Fruit fly (Drosophila melanogaster) whole organism, prepupa: Measurements from ENCODE around the gene CG5080.

Experiments used
- Blimp-1 ChIP-seq: fragments of 200-800 bp; sonication (Bioruptor generic); optimal IDR thresholded peaks from 3 replicates; lab custom pipeline; 2017; ENCODE audit warnings: missing biosample characterization, missing genetic modification characterization, mild to moderate bottlenecking, moderate library complexity, missing genetic modification reagents
- CG10631 ChIP-seq: fragments of 200-800 bp; sonication (Bioruptor generic); optimal IDR thresholded peaks from 2 replicates; lab custom pipeline; 2016; ENCODE audit warnings: missing biosample characterization, missing genetic modification characterization
- CG10669 ChIP-seq: fragments of 200-800 bp; sonication (Bioruptor generic); optimal IDR thresholded peaks from 3 replicates; lab custom pipeline; 2018; ENCODE audit warnings: missing biosample characterization, mild to moderate bottlenecking, missing genetic modification characterization, moderate library complexity
- CG11294 ChIP-seq: fragments of 200-800 bp; sonication (Bioruptor generic); IDR thresholded peaks from 2 replicates; pipeline ENCODE4 v1.3.6; 2022; ENCODE audit warnings: missing biosample characterization, missing genetic modification characterization
- CG11762 ChIP-seq: fragments of 200-800 bp; sonication (Bioruptor generic); optimal IDR thresholded peaks from 3 replicates; lab custom pipeline; 2016; ENCODE audit warnings: missing biosample characterization, missing genetic modification characterization; ENCODE audit not compliant: insufficient read depth
- CG15336 ChIP-seq: fragments of 200-800 bp; sonication (Bioruptor generic); IDR thresholded peaks from 2 replicates; pipeline ENCODE4 v1.3.6; 2022; ENCODE audit warnings: missing biosample characterization, missing genetic modification characterization
- CG1621 ChIP-seq: fragments of 200-800 bp; sonication (Bioruptor generic); optimal IDR thresholded peaks from 3 replicates; lab custom pipeline; 2018; ENCODE audit warnings: missing biosample characterization, mild to moderate bottlenecking, missing genetic modification characterization
- CG16779 ChIP-seq: fragments of 200-800 bp; sonication (Bioruptor generic); optimal IDR thresholded peaks from 3 replicates; lab custom pipeline; 2017; ENCODE audit warnings: missing biosample characterization, mild to moderate bottlenecking, missing genetic modification characterization
- CG3032 ChIP-seq: fragments of 200-800 bp; optimal IDR thresholded peaks from 2 replicates; lab custom pipeline; 2019; ENCODE audit warnings: missing biosample characterization, mild to moderate bottlenecking, missing genetic modification characterization, moderate library complexity
- CG31627 ChIP-seq: fragments of 200-800 bp; sonication (Bioruptor generic); optimal IDR thresholded peaks from 3 replicates; lab custom pipeline; 2016; ENCODE audit warnings: missing biosample characterization, missing genetic modification characterization
- CG32006 ChIP-seq: fragments of 200-800 bp; sonication (Bioruptor generic); optimal IDR thresholded peaks from 3 replicates; lab custom pipeline; 2017; ENCODE audit warnings: missing biosample characterization, mild to moderate bottlenecking, missing genetic modification characterization
- CG34406 ChIP-seq: fragments of 200-800 bp; sonication (Bioruptor generic); optimal IDR thresholded peaks from 3 replicates; lab custom pipeline; 2016; ENCODE audit warnings: missing biosample characterization, missing genetic modification characterization
- CG3919 ChIP-seq: fragments of 200-800 bp; sonication (Bioruptor generic); optimal IDR thresholded peaks from 3 replicates; lab custom pipeline; 2016; ENCODE audit warnings: missing biosample characterization, missing genetic modification characterization
- CG4318 ChIP-seq: fragments of 200-800 bp; sonication (Bioruptor generic); optimal IDR thresholded peaks from 3 replicates; lab custom pipeline; 2017; ENCODE audit warnings: missing biosample characterization, mild to moderate bottlenecking, missing genetic modification characterization
- CG6163 ChIP-seq: fragments of 200-800 bp; sonication (Bioruptor generic); IDR thresholded peaks from 3 replicates; pipeline ENCODE4 v1.3.6; 2022; ENCODE audit warnings: missing biosample characterization, missing genetic modification characterization
- CG6792 ChIP-seq: fragments of 200-800 bp; sonication (Bioruptor generic); optimal IDR thresholded peaks from 3 replicates; lab custom pipeline; 2016; ENCODE audit warnings: missing biosample characterization, missing genetic modification characterization
- CG6808 ChIP-seq: fragments of 200-800 bp; sonication (Bioruptor generic); optimal IDR thresholded peaks from 3 replicates; lab custom pipeline; 2017; ENCODE audit warnings: missing biosample characterization, missing genetic modification characterization, mild to moderate bottlenecking, moderate library complexity, missing genetic modification reagents
- CG7368 ChIP-seq: fragments of 200-800 bp; sonication (Bioruptor generic); optimal IDR thresholded peaks from 3 replicates; lab custom pipeline; 2016; ENCODE audit warnings: missing biosample characterization, missing genetic modification characterization
- CG8119 ChIP-seq: fragments of 200-800 bp; sonication (Bioruptor generic); IDR thresholded peaks from 3 replicates; pipeline ENCODE4 v1.3.6; 2022; ENCODE audit warnings: missing biosample characterization, missing genetic modification characterization
- CG8319 ChIP-seq: fragments of 200-800 bp; sonication (Bioruptor generic); optimal IDR thresholded peaks from 3 replicates; lab custom pipeline; 2016; ENCODE audit warnings: missing biosample characterization, missing genetic modification characterization
- CG8632 ChIP-seq: fragments of 200-800 bp; sonication (Bioruptor generic); optimal IDR thresholded peaks from 3 replicates; lab custom pipeline; 2016; ENCODE audit warnings: missing biosample characterization, missing genetic modification characterization
- CG9139 ChIP-seq: fragments of 200-800 bp; sonication (Bioruptor generic); optimal IDR thresholded peaks from 3 replicates; lab custom pipeline; 2017; ENCODE audit warnings: missing biosample characterization, mild to moderate bottlenecking, missing genetic modification characterization
- Eip78C ChIP-seq: fragments of 200-800 bp; sonication (Bioruptor generic); peaks from one replicate; lab custom pipeline; 2016; ENCODE audit warnings: missing biosample characterization, missing genetic modification characterization
- Eip93F ChIP-seq: fragments of 200-800 bp; sonication (Bioruptor generic); optimal IDR thresholded peaks from 2 replicates; lab custom pipeline; 2016; ENCODE audit warnings: missing biosample characterization, mild to moderate bottlenecking, missing genetic modification characterization
- Ets21C ChIP-seq: fragments of 200-800 bp; sonication (Bioruptor generic); optimal IDR thresholded peaks from 3 replicates; lab custom pipeline; 2016; ENCODE audit warnings: missing biosample characterization, missing genetic modification characterization
- Hr39 ChIP-seq: fragments of 200-800 bp; sonication (Bioruptor generic); optimal IDR thresholded peaks from 2 replicates; lab custom pipeline; 2016; ENCODE audit warnings: missing biosample characterization, missing genetic modification characterization
- Lpt ChIP-seq: fragments of 200-800 bp; sonication (Bioruptor generic); optimal IDR thresholded peaks from 3 replicates; lab custom pipeline; 2016; ENCODE audit warnings: missing biosample characterization, missing genetic modification characterization
- Met ChIP-seq: fragments of 200-800 bp; sonication (Bioruptor generic); optimal IDR thresholded peaks from 3 replicates; lab custom pipeline; 2016; ENCODE audit warnings: missing biosample characterization, missing genetic modification characterization
- OdsH ChIP-seq: fragments of 200-800 bp; sonication (Bioruptor generic); optimal IDR thresholded peaks from 3 replicates; lab custom pipeline; 2016; ENCODE audit warnings: missing biosample characterization, missing genetic modification characterization
- Smox ChIP-seq: fragments of 200-800 bp; sonication (Bioruptor generic); optimal IDR thresholded peaks from 3 replicates; lab custom pipeline; 2016; ENCODE audit warnings: missing biosample characterization, missing genetic modification characterization
- Sox102F ChIP-seq: fragments of 200-800 bp; sonication (Bioruptor generic); optimal IDR thresholded peaks from 2 replicates; lab custom pipeline; 2016; ENCODE audit warnings: missing biosample characterization, mild to moderate bottlenecking, missing genetic modification characterization
- Sox14 ChIP-seq: fragments of 200-800 bp; sonication (Bioruptor generic); optimal IDR thresholded peaks from 3 replicates; lab custom pipeline; 2016; ENCODE audit warnings: missing biosample characterization, missing genetic modification characterization
- Sox15 ChIP-seq: fragments of 200-800 bp; sonication (Bioruptor generic); optimal IDR thresholded peaks from 3 replicates; lab custom pipeline; 2016; ENCODE audit warnings: missing biosample characterization, missing genetic modification characterization
- achi ChIP-seq: fragments of 200-800 bp; sonication (Bioruptor generic); optimal IDR thresholded peaks from 3 replicates; lab custom pipeline; 2016; ENCODE audit warnings: missing biosample characterization, missing genetic modification characterization
- acj6 ChIP-seq: fragments of 200-800 bp; sonication (Bioruptor generic); optimal IDR thresholded peaks from 3 replicates; lab custom pipeline; 2016; ENCODE audit warnings: missing biosample characterization, missing genetic modification characterization
- cyc ChIP-seq: fragments of 200-800 bp; sonication (Bioruptor generic); optimal IDR thresholded peaks from 3 replicates; lab custom pipeline; 2016; ENCODE audit warnings: missing biosample characterization, missing genetic modification characterization
- dac ChIP-seq: fragments of 200-800 bp; sonication (Bioruptor generic); optimal IDR thresholded peaks from 2 replicates; lab custom pipeline; 2017; ENCODE audit warnings: missing biosample characterization, mild to moderate bottlenecking, missing genetic modification characterization
- dsx ChIP-seq: fragments of 200-800 bp; optimal IDR thresholded peaks from 3 replicates; lab custom pipeline; 2019; ENCODE audit warnings: missing biosample characterization, mild to moderate bottlenecking, missing genetic modification characterization, moderate library complexity; ENCODE audit not compliant: poor library complexity, severe bottlenecking
- eg ChIP-seq: fragments of 200-800 bp; sonication (Bioruptor generic); IDR thresholded peaks from 3 replicates; pipeline ENCODE4 v1.3.6; 2022; ENCODE audit warnings: missing biosample characterization, missing genetic modification characterization
- esn ChIP-seq: fragments of 200-800 bp; sonication (Bioruptor generic); optimal IDR thresholded peaks from 2 replicates; lab custom pipeline; 2016; ENCODE audit warnings: missing biosample characterization, mild to moderate bottlenecking, missing genetic modification characterization, moderate library complexity
- fd85E ChIP-seq: fragments of 200-800 bp; sonication (Bioruptor generic); optimal IDR thresholded peaks from 3 replicates; lab custom pipeline; 2016; ENCODE audit warnings: missing biosample characterization, missing genetic modification characterization
- fkh ChIP-seq: fragments of 200-800 bp; sonication (Bioruptor generic); optimal IDR thresholded peaks from 3 replicates; lab custom pipeline; 2017; ENCODE audit warnings: missing biosample characterization, mild to moderate bottlenecking, missing genetic modification characterization, moderate library complexity
- lz ChIP-seq: fragments of 200-800 bp; sonication (Bioruptor generic); optimal IDR thresholded peaks from 3 replicates; lab custom pipeline; 2016; ENCODE audit warnings: missing biosample characterization, missing genetic modification characterization
- net ChIP-seq: fragments of 200-800 bp; sonication (Bioruptor generic); optimal IDR thresholded peaks from 3 replicates; lab custom pipeline; 2016; ENCODE audit warnings: missing biosample characterization, missing genetic modification characterization
- pdm3 ChIP-seq: fragments of 200-800 bp; sonication (Bioruptor generic); optimal IDR thresholded peaks from 3 replicates; lab custom pipeline; 2016; ENCODE audit warnings: missing biosample characterization, missing genetic modification characterization
- spab ChIP-seq: fragments of 200-800 bp; sonication (Bioruptor generic); optimal IDR thresholded peaks from 2 replicates; lab custom pipeline; 2017; ENCODE audit warnings: missing biosample characterization, mild to moderate bottlenecking, missing genetic modification characterization, missing genetic modification reagents
- ss ChIP-seq, 2 experiments: fragments of 200-800 bp; sonication (Bioruptor generic); optimal IDR thresholded peaks; 2 replicates in 1 of 2; 3 replicates in 1 of 2; lab custom pipeline; 2017 to 2018; ENCODE audit warnings: mild to moderate bottlenecking in 2 of 2, missing biosample characterization in 2 of 2, missing genetic modification characterization in 2 of 2, moderate library complexity in 1 of 2
- svp ChIP-seq: fragments of 200-800 bp; sonication (Bioruptor generic); peaks from one replicate; lab custom pipeline; 2016; ENCODE audit warnings: missing biosample characterization, missing genetic modification characterization
- vri ChIP-seq: fragments of 200-800 bp; sonication (Bioruptor generic); optimal IDR thresholded peaks from 3 replicates; lab custom pipeline; 2016; ENCODE audit warnings: missing biosample characterization, mild to moderate bottlenecking, missing genetic modification characterization

Gene CG5080

DNA sequence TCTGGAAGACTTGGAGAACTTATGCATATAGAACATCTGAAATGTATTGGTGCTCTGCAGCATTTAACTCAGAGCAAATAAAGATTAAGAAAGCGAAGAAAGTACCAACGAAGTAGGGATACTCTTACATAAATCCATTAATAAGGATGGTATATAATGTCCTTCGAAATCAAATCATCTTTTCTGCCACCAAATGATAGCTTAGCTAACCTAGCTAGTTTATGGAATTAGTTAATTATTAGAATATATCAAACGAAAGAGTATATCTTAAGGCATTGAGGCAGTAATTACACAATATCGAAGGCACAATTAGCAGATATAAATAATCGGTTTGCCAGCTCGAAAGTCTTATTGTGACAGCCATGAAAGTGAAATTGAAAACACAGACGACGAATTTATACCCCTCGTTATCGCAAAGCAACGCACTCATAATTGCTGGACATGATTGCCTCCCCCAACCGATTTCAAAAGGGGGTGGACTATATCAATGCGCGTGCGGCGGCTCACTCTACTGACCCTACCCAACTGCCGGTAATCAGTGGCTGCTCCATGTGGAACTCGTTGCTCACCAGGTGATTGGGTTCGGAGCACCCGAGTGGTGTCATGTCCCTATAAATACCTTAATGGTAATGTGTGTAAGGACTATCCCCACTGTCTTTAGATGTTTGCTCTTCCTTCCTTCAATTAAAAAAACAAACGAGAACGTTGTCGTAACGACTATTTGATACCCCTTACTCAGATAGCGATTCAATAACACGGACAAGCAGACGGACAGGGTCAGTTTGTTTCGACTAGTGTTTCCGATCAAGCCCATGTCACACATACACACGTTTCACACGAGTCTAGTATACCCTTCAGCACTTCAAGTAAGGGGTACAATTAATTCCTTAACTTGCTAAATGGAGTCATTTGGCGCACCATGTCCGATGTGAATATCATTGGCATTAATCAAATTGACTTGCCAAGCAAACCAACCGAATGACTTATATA is 19.0 kb downstream of the CG5080 start:
- TF ChIP-seq lz, result peak; percentile 91
- no peak for TF ChIP-seq CG6808
- TF ChIP-seq dsx (GFP tag; lab: Kevin White, UChicago), result peak; percentile 70
- TF ChIP-seq Lpt, result peak; percentile 13
- TF ChIP-seq spab, result peak; percentile 45
- no peak for TF ChIP-seq CG16779 (tag; lab: Kevin White, UChicago)
- no peak for TF ChIP-seq ss (GFP tag; optimal IDR thresholded peaks at IDR 0.05; lab: Kevin White, UChicago)
- peak; percentile 69 for TF ChIP-seq CG8632
- peak; percentile 69 for TF ChIP-seq CG3032 (tag; lab: Kevin White, UChicago)
- peak; percentile 95 for TF ChIP-seq svp (GFP tag; lab: Kevin White, UChicago)
- TF ChIP-seq CG31627 (GFP tag; lab: Kevin White, UChicago), result peak; percentile 93
- peak; percentile 65 for TF ChIP-seq CG10669 (GFP tag; lab: Kevin White, UChicago)
- peak; percentile 62 for TF ChIP-seq CG10631 (GFP tag; lab: Kevin White, UChicago)
- TF ChIP-seq cyc (GFP tag; lab: Kevin White, UChicago), result peak; percentile 91
- peak; percentile 93 for TF ChIP-seq Eip93F (GFP tag; lab: Kevin White, UChicago)
- TF ChIP-seq esn (GFP tag; lab: Kevin White, UChicago), result peak; percentile 94
- TF ChIP-seq CG15336, result peak; percentile 61
- peak; percentile 84 for TF ChIP-seq Blimp-1 (GFP tag; lab: Kevin White, UChicago)
- peak; percentile 58 for TF ChIP-seq CG8319
- TF ChIP-seq CG6163, result peak; percentile 73
- TF ChIP-seq acj6 (GFP tag; lab: Kevin White, UChicago), result peak; percentile 79
- TF ChIP-seq vri, result peak; percentile 99
- TF ChIP-seq CG11762 (GFP tag; lab: Kevin White, UChicago), result peak; percentile 49
- TF ChIP-seq Sox15 (GFP tag; lab: Kevin White, UChicago), result peak; percentile 49
- peak; percentile 87 for TF ChIP-seq Sox14 (GFP tag; lab: Kevin White, UChicago)
- peak; percentile 89 for TF ChIP-seq Smox
- peak; percentile 78 for TF ChIP-seq CG3919 (GFP tag; lab: Kevin White, UChicago)
- TF ChIP-seq CG7368, result peak; percentile 60
- peak; percentile 74 for TF ChIP-seq CG6792 (GFP tag; lab: Kevin White, UChicago)
- TF ChIP-seq achi (GFP tag; lab: Kevin White, UChicago), result peak; percentile 74
- peak; percentile 64 for TF ChIP-seq CG8119 (GFP tag; lab: Robert Waterston, UW)
- no peak for TF ChIP-seq CG9139 (GFP tag; lab: Kevin White, UChicago)
- TF ChIP-seq Eip78C (GFP tag; lab: Kevin White, UChicago), result peak; percentile 93
- peak; percentile 52 for TF ChIP-seq CG1621 (tag; lab: Kevin White, UChicago)
- TF ChIP-seq fd85E (GFP tag; lab: Kevin White, UChicago), result no peak
- no peak for TF ChIP-seq CG4318
- TF ChIP-seq net (GFP tag; lab: Kevin White, UChicago), result peak; percentile 55
- peak; percentile 92 for TF ChIP-seq Met (GFP tag; lab: Kevin White, UChicago)
- peak; percentile 94 for TF ChIP-seq Hr39 (GFP tag; lab: Kevin White, UChicago)
- TF ChIP-seq CG34406 (GFP tag; lab: Kevin White, UChicago), result peak; percentile 74
- TF ChIP-seq OdsH (GFP tag; lab: Kevin White, UChicago), result peak; percentile 82
- TF ChIP-seq Sox102F (GFP tag; lab: Kevin White, UChicago), result peak; percentile 91
- TF ChIP-seq CG32006 (GFP tag; lab: Kevin White, UChicago), result peak; percentile 61
- TF ChIP-seq Ets21C (GFP tag; lab: Kevin White, UChicago), result peak; percentile 89
- TF ChIP-seq eg (GFP tag; lab: Robert Waterston, UW), result peak; percentile 57; the same call in 2 of the 3 replicates
- no peak for TF ChIP-seq dac
- peak; percentile 32; the same call in 1 of the 2 replicates for TF ChIP-seq CG11294 (GFP tag; lab: Robert Waterston, UW)
- TF ChIP-seq fkh (GFP tag; lab: Kevin White, UChicago), result no peak
- TF ChIP-seq pdm3, result peak; percentile 83
